Worm (Caenorhabditis elegans) whole organism, young adult: ENCODE results near the gene W08G11.5.
A peak's percentile ranks its signal among the peaks of the same experiment; 100 is the strongest.

Source experiments
- D2030.7 ChIP-seq: fragments of 200-800 bp; sonication (Bioruptor generic); IDR thresholded peaks from 2 replicates; pipeline ENCODE4 v1.3.6; 2022; ENCODE audit warnings: missing genetic modification reagents, missing genetic modification characterization, missing compliant biosample characterization
- F22D6.2 ChIP-seq: sonication (generic microtip); optimal IDR thresholded peaks from 2 replicates; lab custom pipeline; 2016; ENCODE audit warnings: mild to moderate bottlenecking, missing genetic modification characterization, missing compliant biosample characterization
- F37B4.10 ChIP-seq: fragments of 200-800 bp; sonication (Bioruptor generic); IDR thresholded peaks from 2 replicates; pipeline ENCODE4 v1.3.6; 2022; ENCODE audit warnings: missing genetic modification characterization, missing compliant biosample characterization
- F55B11.4 ChIP-seq: sonication (generic microtip); optimal IDR thresholded peaks from 2 replicates; lab custom pipeline; 2016; ENCODE audit warnings: missing compliant biosample characterization, missing genetic modification characterization, borderline replicate concordance; ENCODE audit not compliant: insufficient read depth
- F57A8.1 ChIP-seq: fragments of 200-800 bp; sonication (Bioruptor generic); optimal IDR thresholded peaks from 2 replicates; lab custom pipeline; 2018; ENCODE audit warnings: mild to moderate bottlenecking, missing genetic modification characterization, moderate library complexity, missing compliant biosample characterization
- T07F8.4 ChIP-seq: sonication (generic microtip); optimal IDR thresholded peaks from 2 replicates; lab custom pipeline; 2016; ENCODE audit warnings: mild to moderate bottlenecking, missing genetic modification characterization, moderate library complexity, missing compliant biosample characterization
- akir-1 ChIP-seq: fragments of 200-800 bp; sonication (Bioruptor generic); optimal IDR thresholded peaks from 2 replicates; lab custom pipeline; 2018; ENCODE audit warnings: mild to moderate bottlenecking, missing genetic modification characterization, moderate library complexity, missing compliant biosample characterization
- aptf-3 ChIP-seq: fragments of 200-800 bp; sonication (Bioruptor generic); IDR thresholded peaks from 2 replicates; pipeline ENCODE4 v1.3.6; 2022; ENCODE audit warnings: missing genetic modification characterization, missing compliant biosample characterization
- atf-7 ChIP-seq: sonication (generic microtip); optimal IDR thresholded peaks from 2 replicates; lab custom pipeline; 2017; ENCODE audit warnings: mild to moderate bottlenecking, missing genetic modification characterization, missing compliant biosample characterization
- athp-1 ChIP-seq: sonication (generic microtip); optimal IDR thresholded peaks from 2 replicates; lab custom pipeline; 2017; ENCODE audit warnings: mild to moderate bottlenecking, missing genetic modification characterization, missing compliant biosample characterization
- ccch-3 ChIP-seq: fragments of 200-800 bp; sonication (Bioruptor generic); optimal IDR thresholded peaks from 2 replicates; lab custom pipeline; 2018; ENCODE audit warnings: mild to moderate bottlenecking, missing genetic modification characterization, missing compliant biosample characterization
- cebp-1 ChIP-seq, 2 experiments: fragments of 200-800 bp in 1 of 2; sonication (Bioruptor generic) in 1 of 2; sonication (generic microtip) in 1 of 2; IDR thresholded peaks in 1 of 2; optimal IDR thresholded peaks in 1 of 2; 2 replicates each; pipeline versions ENCODE4 v1.3.6 to Lab custom; 2017 to 2022; ENCODE audit warnings: missing compliant biosample characterization in 2 of 2, missing genetic modification characterization in 2 of 2, mild to moderate bottlenecking in 1 of 2, missing genetic modification reagents in 1 of 2, moderate library complexity in 1 of 2
- cebp-2 ChIP-seq: fragments of 200-800 bp; sonication (Bioruptor generic); IDR thresholded peaks from 2 replicates; pipeline ENCODE4 v1.3.6; 2022; ENCODE audit warnings: missing genetic modification characterization, missing compliant biosample characterization
- ceh-100 ChIP-seq: fragments of 200-800 bp; sonication (Bioruptor generic); IDR thresholded peaks from 2 replicates; pipeline ENCODE4 v1.3.6; 2022; ENCODE audit warnings: missing genetic modification reagents, missing genetic modification characterization, missing compliant biosample characterization
- ceh-27 ChIP-seq: fragments of 200-800 bp; sonication (Bioruptor generic); optimal IDR thresholded peaks from 2 replicates; lab custom pipeline; 2018; ENCODE audit warnings: mild to moderate bottlenecking, missing genetic modification characterization, moderate library complexity, missing compliant biosample characterization
- ceh-79 ChIP-seq: sonication (generic microtip); optimal IDR thresholded peaks from 2 replicates; lab custom pipeline; 2017; ENCODE audit warnings: mild to moderate bottlenecking, missing genetic modification characterization, missing compliant biosample characterization
- egl-44 ChIP-seq: fragments of 200-800 bp; sonication (Bioruptor generic); IDR thresholded peaks from 2 replicates; pipeline ENCODE4 v1.3.6; 2022; ENCODE audit warnings: missing genetic modification reagents, missing genetic modification characterization, missing compliant biosample characterization
- hmg-20 ChIP-seq: fragments of 200-800 bp; sonication (Bioruptor generic); IDR thresholded peaks from 2 replicates; pipeline ENCODE4 v1.3.6; 2022; ENCODE audit warnings: missing genetic modification reagents, missing genetic modification characterization, missing compliant biosample characterization
- hsf-1 ChIP-seq: fragments of 200-800 bp; sonication (Bioruptor generic); IDR thresholded peaks from 2 replicates; pipeline ENCODE4 v1.3.6; 2022; ENCODE audit warnings: missing genetic modification reagents, missing genetic modification characterization, missing compliant biosample characterization
- lin-26 ChIP-seq: fragments of 200-800 bp; sonication (Bioruptor generic); IDR thresholded peaks from 2 replicates; pipeline ENCODE4 v1.3.6; 2022; ENCODE audit warnings: missing genetic modification reagents, missing genetic modification characterization, missing compliant biosample characterization
- lin-40 ChIP-seq: sonication (generic microtip); optimal IDR thresholded peaks from 2 replicates; lab custom pipeline; 2016; ENCODE audit warnings: missing genetic modification characterization, mild to moderate bottlenecking, missing compliant biosample characterization, missing genotype, missing genetic modification reagents
- lin-54 ChIP-seq: fragments of 200-800 bp; sonication (Bioruptor generic); optimal IDR thresholded peaks from 2 replicates; lab custom pipeline; 2018; ENCODE audit warnings: mild to moderate bottlenecking, missing genetic modification characterization, missing compliant biosample characterization
- madf-3 ChIP-seq: fragments of 200-800 bp; sonication (Bioruptor generic); IDR thresholded peaks from 2 replicates; pipeline ENCODE4 v1.3.6; 2022; ENCODE audit warnings: missing genetic modification reagents, missing genetic modification characterization, missing compliant biosample characterization
- mxl-1 ChIP-seq: sonication (generic microtip); optimal IDR thresholded peaks from 2 replicates; lab custom pipeline; 2016; ENCODE audit warnings: missing genetic modification characterization, missing compliant biosample characterization
- nfya-2 ChIP-seq: fragments of 200-800 bp; sonication (Bioruptor generic); IDR thresholded peaks from 2 replicates; pipeline ENCODE4 v1.3.6; 2022; ENCODE audit warnings: missing genetic modification reagents, missing genetic modification characterization, missing compliant biosample characterization
- nhr-80 ChIP-seq: sonication (generic microtip); optimal IDR thresholded peaks from 2 replicates; lab custom pipeline; 2016; ENCODE audit warnings: missing genetic modification characterization, missing compliant biosample characterization
- pbrm-1 ChIP-seq: fragments of 200-800 bp; sonication (Bioruptor generic); IDR thresholded peaks from 2 replicates; pipeline ENCODE4 v1.3.6; 2022; ENCODE audit warnings: missing genetic modification reagents, missing genetic modification characterization, missing compliant biosample characterization
- sea-2 ChIP-seq: fragments of 200-800 bp; sonication (Bioruptor generic); IDR thresholded peaks from 2 replicates; pipeline ENCODE4 v1.3.6; 2022; ENCODE audit warnings: missing genetic modification characterization, missing compliant biosample characterization
- tbx-9 ChIP-seq: sonication (generic microtip); optimal IDR thresholded peaks from 2 replicates; lab custom pipeline; 2016; ENCODE audit warnings: borderline replicate concordance, missing genetic modification characterization, inconsistent platforms, missing compliant biosample characterization
- unc-130 ChIP-seq: sonication (generic microtip); optimal IDR thresholded peaks from 2 replicates; lab custom pipeline; 2016; ENCODE audit warnings: missing genetic modification reagents, missing genetic modification characterization, missing compliant biosample characterization
- ztf-22 ChIP-seq: fragments of 200-800 bp; sonication (Bioruptor generic); optimal IDR thresholded peaks from 2 replicates; lab custom pipeline; 2018; ENCODE audit warnings: mild to moderate bottlenecking, missing genetic modification characterization, moderate library complexity, missing compliant biosample characterization
- ztf-26 ChIP-seq: sonication (generic microtip); optimal IDR thresholded peaks from 2 replicates; lab custom pipeline; 2017; ENCODE audit warnings: missing genetic modification characterization, missing compliant biosample characterization

Gene W08G11.5

DNA sequence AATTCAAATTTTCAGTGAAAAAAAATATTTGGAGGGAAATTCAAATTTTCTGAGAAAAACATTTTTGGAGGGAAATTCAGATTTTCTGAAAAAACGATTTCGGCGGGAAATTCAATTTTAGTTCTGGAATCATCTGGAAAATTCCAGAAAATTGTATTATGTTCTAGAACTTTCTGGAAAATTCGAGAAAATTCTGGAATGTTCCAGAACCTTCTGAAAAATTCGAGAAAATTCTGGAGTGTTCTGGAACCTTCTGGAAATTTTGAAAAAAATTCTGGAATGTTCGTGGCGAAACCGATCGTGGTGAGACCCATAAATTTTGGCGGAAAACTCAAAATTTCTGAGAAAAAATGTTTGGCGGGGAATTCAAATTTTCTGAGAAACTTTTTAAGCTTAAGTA lies 24.2 kb downstream of the W08G11.5 start:
- no peak for TF ChIP-seq lin-26 (GFP tag; lab: Robert Waterston, UW)
- TF ChIP-seq hsf-1 (GFP tag; lab: Robert Waterston, UW) = peak; percentile 91

DNA sequence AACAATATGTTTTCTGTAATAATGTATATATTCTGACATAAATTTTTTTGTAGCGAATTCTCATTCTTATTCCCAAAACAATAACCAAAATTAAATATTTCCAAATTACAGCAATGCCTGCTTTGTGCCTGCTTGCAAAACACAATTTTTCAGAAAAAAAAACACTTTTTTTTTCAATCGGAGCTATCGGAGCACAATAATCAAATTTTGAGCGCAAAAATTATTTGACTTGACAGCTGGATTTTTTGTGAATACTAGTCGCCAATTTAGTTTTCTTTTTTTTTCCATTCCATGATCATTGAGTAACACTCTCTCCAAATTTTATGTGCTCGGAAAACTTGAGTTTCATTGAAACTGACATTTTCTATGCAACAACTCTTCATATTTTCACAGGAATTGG lies 29.1 kb downstream of the W08G11.5 start, which contains the start of gene srh-180:
Gene srh-180, plus strand, starts transcription at position 301 of the 400 bp plus-strand sequence.
- TF ChIP-seq F57A8.1 (GFP tag; lab: Kevin White, UChicago) (no peak), F37B4.10 (GFP tag; lab: Robert Waterston, UW) (no peak), F22D6.2 (tag; lab: Kevin White, UChicago) (no peak), D2030.7 (GFP tag; lab: Robert Waterston, UW) (no peak), akir-1 (GFP tag; lab: Kevin White, UChicago) (no peak), pbrm-1 (GFP tag; lab: Robert Waterston, UW) (no peak), ccch-3 (GFP tag; lab: Kevin White, UChicago) (no peak), F55B11.4 (tag; lab: Kevin White, UChicago) (no peak), ceh-27 (GFP tag; lab: Kevin White, UChicago) (no peak), madf-3 (GFP tag; lab: Robert Waterston, UW) (no peak), ceh-79 (no peak), tbx-9 (tag; lab: Kevin White, UChicago) (no peak), ztf-22 (GFP tag; lab: Kevin White, UChicago) (no peak), athp-1 (tag; lab: Kevin White, UChicago) (no peak), cebp-2 (GFP tag; lab: Robert Waterston, UW) (no peak), mxl-1 (tag; lab: Kevin White, UChicago) (no peak), ceh-100 (GFP tag; lab: Robert Waterston, UW) (no peak)

ce11 chrV:16315004-16315403 lies 31.3 kb downstream of the W08G11.5 start, which contains the start of gene str-214:
str-214 (plus strand) TSS chrV:16315304.
- TF ChIP-seq nfya-2 (GFP tag; lab: Robert Waterston, UW) (no peak), nhr-80 (tag; lab: Kevin White, UChicago) (no peak), hmg-20 (no peak)
- TF ChIP-seq, all 124 proteins: peak for 0

DNA sequence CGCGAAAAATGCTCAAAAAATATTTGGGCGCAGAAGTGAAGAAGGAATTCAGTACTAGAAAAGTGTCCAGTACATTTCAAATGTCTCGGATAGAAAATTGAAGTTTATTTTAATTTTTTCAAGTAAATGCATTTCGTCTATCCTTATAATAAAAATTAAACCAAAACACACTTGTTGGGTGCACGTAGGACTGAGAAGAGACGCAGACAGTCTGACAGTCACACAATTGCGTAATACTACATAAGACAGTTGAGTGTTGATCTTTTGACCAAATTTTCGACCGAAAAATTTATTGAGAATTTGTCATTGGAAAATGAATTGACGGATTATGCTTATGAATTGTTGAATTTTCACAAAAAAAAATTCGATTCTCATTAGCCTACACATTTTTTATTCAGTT lies 36.8 kb downstream of the W08G11.5 start, which contains the start of gene oac-7:
Gene oac-7, plus strand, starts transcription at position 283 of the 400 bp plus-strand sequence.
- TF ChIP-seq cebp-1 (GFP tag; IDR thresholded peaks at IDR 0.05; lab: Robert Waterston, UW) (no peak), cebp-1 (tag; optimal IDR thresholded peaks at IDR 0.05; lab: Kevin White, UChicago) (peak; percentile 85), atf-7 (no peak), lin-54 (GFP tag; lab: Kevin White, UChicago) (no peak)

ce11 chrV:16308343-16308742 lies 38.0 kb downstream of the W08G11.5 start:
- TF ChIP-seq T07F8.4 (tag; lab: Kevin White, UChicago) = no peak
- no peak for TF ChIP-seq aptf-3 (GFP tag; lab: Robert Waterston, UW)
- no peak for TF ChIP-seq lin-40 (tag; lab: Kevin White, UChicago)
- no peak for TF ChIP-seq nhr-80 (tag; lab: Kevin White, UChicago)
- no peak for TF ChIP-seq ztf-26 (tag; lab: Kevin White, UChicago)
- TF ChIP-seq unc-130 = no peak
- TF ChIP-seq egl-44 (GFP tag; lab: Robert Waterston, UW) = no peak
- TF ChIP-seq sea-2 (GFP tag; lab: Robert Waterston, UW) = no peak
